Fruit fly (Drosophila melanogaster) Kc167 (cell line): ENCODE data around the gene lectin-37Da.

Experiments
- insv ChIP-seq: fragments of >200 bp; optimal IDR thresholded peaks from 3 replicates; lab custom pipeline; 2018; ENCODE audit warnings: missing external identifiers
- psq ChIP-seq: fragments of >200 bp; optimal IDR thresholded peaks from 2 replicates; lab custom pipeline; 2017; ENCODE audit warnings: missing external identifiers
- ttk ChIP-seq: sonication (Bioruptor generic); optimal IDR thresholded peaks from 2 replicates; lab custom pipeline; 2017; ENCODE audit warnings: missing external identifiers

DNA sequence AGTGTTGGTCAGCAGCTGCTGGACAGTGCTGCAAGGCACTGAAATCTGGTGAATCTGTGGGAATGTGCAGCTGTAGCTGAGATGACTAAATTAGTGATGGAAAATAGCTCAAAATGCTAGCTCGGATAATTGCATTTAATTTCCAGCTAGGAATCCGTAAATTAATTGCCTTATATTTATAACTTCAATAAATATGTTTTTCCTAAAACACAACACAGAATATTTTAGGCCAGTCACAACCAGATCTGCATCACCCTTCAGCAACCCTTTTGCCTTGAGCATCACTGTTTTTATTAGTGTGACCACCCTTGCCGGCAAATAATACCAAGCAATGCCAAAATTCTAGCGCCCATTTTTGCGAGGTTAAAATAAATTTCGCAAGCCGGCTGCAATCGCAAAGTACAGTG lies 26.6 kb downstream of the lectin-37Da start, which contains the start of gene Hs2st:
- no peak for TF ChIP-seq ttk (lab: Kevin White, UChicago)
- no peak for TF ChIP-seq insv (lab: Kevin White, UChicago)
- TF ChIP-seq psq = no peak
